Fruit fly (Drosophila melanogaster): ENCODE measurements around the gene nes.

nes gene

dm6 chr3L:19260278-19260803 lies at the start of gene nes (continued):
- TF ChIP-seq CG10654 (GFP tag; optimal IDR thresholded peaks at IDR 0.05), result no peak
- TF ChIP-seq CG7839 (tag; optimal IDR thresholded peaks at IDR 0.05), result no peak
- TF ChIP-seq CG6654 (GFP tag; optimal IDR thresholded peaks at IDR 0.05), result no peak
- no peak for TF ChIP-seq croc (GFP tag; conservative IDR thresholded peaks at IDR 0.05)
- no peak for TF ChIP-seq Oaz (GFP tag; IDR thresholded peaks at IDR 0.05)
- no peak for TF ChIP-seq CG12236 (GFP tag; optimal IDR thresholded peaks at IDR 0.05)
- no peak for TF ChIP-seq slou (GFP tag; optimal IDR thresholded peaks at IDR 0.05)
- no peak for TF ChIP-seq CG17361 (GFP tag; IDR thresholded peaks at IDR 0.05)
- no peak for TF ChIP-seq p53 (GFP tag; optimal IDR thresholded peaks at IDR 0.05)
- TF ChIP-seq Opbp (GFP tag; IDR thresholded peaks at IDR 0.05; ENCODE audit: partially characterized antibody), result 0 out of 3 replicates have a peak, but pooled peaks have one; percentile 31
- no peak for TF ChIP-seq fd96Cb (tag; optimal IDR thresholded peaks at IDR 0.05)
- no peak for TF ChIP-seq Rx (GFP tag; IDR thresholded peaks at IDR 0.05)
- TF ChIP-seq amos (GFP tag; IDR thresholded peaks at IDR 0.05; ENCODE audit: partially characterized antibody), result peak; percentile 32; the same call in 1 of the 2 replicates
- TF ChIP-seq Nf-YC (tag; optimal IDR thresholded peaks at IDR 0.05), result no peak
- no peak for TF ChIP-seq kay (GFP tag; optimal IDR thresholded peaks at IDR 0.05)
- TF ChIP-seq CG2199 (GFP tag; IDR thresholded peaks at IDR 0.05), result no peak
- TF ChIP-seq CG7357 (GFP tag; IDR thresholded peaks at IDR 0.05), result no peak
- TF ChIP-seq tgo (GFP tag; IDR thresholded peaks at IDR 0.05), result 0 out of 3 replicates have a peak, but pooled peaks have one; percentile 29
- no peak for TF ChIP-seq CG32772 (GFP tag; IDR thresholded peaks at IDR 0.05)
- TF ChIP-seq dmrt11E (tag; optimal IDR thresholded peaks at IDR 0.05), result no peak
- TF ChIP-seq pho (GFP tag; optimal IDR thresholded peaks at IDR 0.05), result no peak
- peak; percentile 25; the same call in 1 of the 2 replicates for TF ChIP-seq Ptx1 (GFP tag; IDR thresholded peaks at IDR 0.05)
- no peak for TF ChIP-seq CG4707 (GFP tag; optimal IDR thresholded peaks at IDR 0.05)
- no peak for TF ChIP-seq CG11085 (GFP tag; IDR thresholded peaks at IDR 0.05)
- peak; percentile 39 for TF ChIP-seq CG2120 (GFP tag; optimal IDR thresholded peaks at IDR 0.05)
- TF ChIP-seq Sox100B (GFP tag; optimal IDR thresholded peaks at IDR 0.05), result no peak
- TF ChIP-seq CG6854 (GFP tag; optimal IDR thresholded peaks at IDR 0.05), result peak; percentile 15
- peak; percentile 38 for TF ChIP-seq Xbp1 (GFP tag; optimal IDR thresholded peaks at IDR 0.05)
- no peak for TF ChIP-seq tll (GFP tag; optimal IDR thresholded peaks at IDR 0.05)
- TF ChIP-seq twi (tag; optimal IDR thresholded peaks at IDR 0.05), result no peak
- TF ChIP-seq Optix (GFP tag; IDR thresholded peaks at IDR 0.05), result no peak
- TF ChIP-seq CG15514 (GFP tag; optimal IDR thresholded peaks at IDR 0.05), result peak; percentile 2
- TF ChIP-seq CG2875 (GFP tag; optimal IDR thresholded peaks at IDR 0.05), result no peak
- no peak for TF ChIP-seq CG30403 (GFP tag; optimal IDR thresholded peaks at IDR 0.05)
- no peak for TF ChIP-seq Dp (GFP tag; optimal IDR thresholded peaks at IDR 0.05)
- TF ChIP-seq dan (GFP tag; IDR thresholded peaks at IDR 0.05), result no peak
- peak; percentile 74 for TF ChIP-seq sens (GFP tag)
- TF ChIP-seq Lim3 (GFP tag; IDR thresholded peaks at IDR 0.05), result no peak
- no peak for TF ChIP-seq CG17802 (tag; optimal IDR thresholded peaks at IDR 0.05)
- no peak for TF ChIP-seq vfl (GFP tag; optimal IDR thresholded peaks at IDR 0.05)
- no peak for TF ChIP-seq lola (GFP tag; optimal IDR thresholded peaks at IDR 0.05)
- TF ChIP-seq CG34224 (GFP tag; IDR thresholded peaks at IDR 0.05; ENCODE audit: partially characterized antibody), result no peak
- no peak for TF ChIP-seq wek (GFP tag; optimal IDR thresholded peaks at IDR 0.05)
- TF ChIP-seq CG2678 (tag; optimal IDR thresholded peaks at IDR 0.05), result no peak
- TF ChIP-seq HLH54F (GFP tag; optimal IDR thresholded peaks at IDR 0.05), result no peak
- TF ChIP-seq CG1603 (tag; optimal IDR thresholded peaks at IDR 0.05), result peak; percentile 49
- peak; percentile 41 for TF ChIP-seq Scr (GFP tag; IDR thresholded peaks at IDR 0.05; ENCODE audit: partially characterized antibody)
- no peak for TF ChIP-seq Gsc (GFP tag; IDR thresholded peaks at IDR 0.05)
- TF ChIP-seq CG6683 (GFP tag; optimal IDR thresholded peaks at IDR 0.05), result no peak
- peak; percentile 18 for TF ChIP-seq Sin3A (optimal IDR thresholded peaks at IDR 0.05)
- no peak for TF ChIP-seq B-H1 (GFP tag; IDR thresholded peaks at IDR 0.05)

Data from whole organism, embryonic.